Fruit fly (Drosophila melanogaster) whole organism, embryonic: ENCODE data around the gene drl.
A peak's percentile ranks its signal among the peaks of the same experiment; 100 is the strongest.

ENCODE experiments used
- ATbp ChIP-seq: fragments of 200-800 bp; sonication (Bioruptor generic); optimal IDR thresholded peaks from 2 replicates; lab custom pipeline; 2017; ENCODE audit warnings: missing biosample characterization, mild to moderate bottlenecking, missing genetic modification characterization, missing genetic modification reagents
- Abd-B ChIP-seq: fragments of 200-800 bp; sonication (Bioruptor generic); optimal IDR thresholded peaks from 2 replicates; lab custom pipeline; 2018; ENCODE audit warnings: missing biosample characterization, mild to moderate bottlenecking, missing genetic modification characterization, moderate library complexity
- Antp ChIP-seq: fragments of 200-800 bp; sonication (Bioruptor generic); optimal IDR thresholded peaks from 3 replicates; lab custom pipeline; 2016; ENCODE audit warnings: missing biosample characterization, missing genetic modification characterization
- CG10147 ChIP-seq: fragments of 200-800 bp; sonication (Bioruptor generic); optimal IDR thresholded peaks from 2 replicates; lab custom pipeline; 2019; ENCODE audit warnings: missing biosample characterization, mild to moderate bottlenecking, missing genetic modification characterization, moderate library complexity
- CG10274 ChIP-seq: fragments of 200-800 bp; sonication (Bioruptor generic); optimal IDR thresholded peaks from 3 replicates; lab custom pipeline; 2017; ENCODE audit warnings: missing biosample characterization, mild to moderate bottlenecking, missing genetic modification characterization
- CG11560 ChIP-seq: fragments of 200-800 bp; sonication (Bioruptor generic); IDR thresholded peaks from 3 replicates; pipeline ENCODE4 v1.3.6; 2022; ENCODE audit warnings: missing biosample characterization, missing genetic modification characterization
- CG11696 ChIP-seq: fragments of 200-800 bp; sonication (Bioruptor generic); IDR thresholded peaks from 2 replicates; pipeline ENCODE4 v1.3.6; 2022; ENCODE audit warnings: missing biosample characterization, missing genetic modification characterization
- CG12659 ChIP-seq: fragments of 200-800 bp; sonication (Bioruptor generic); optimal IDR thresholded peaks from 3 replicates; lab custom pipeline; 2017; ENCODE audit warnings: mild to moderate bottlenecking, missing biosample characterization, missing genetic modification reagents, missing genetic modification characterization
- CG13123 ChIP-seq: fragments of 200-800 bp; sonication (Bioruptor generic); optimal IDR thresholded peaks from 2 replicates; lab custom pipeline; 2016; ENCODE audit warnings: missing biosample characterization, missing genetic modification characterization
- CG13894 ChIP-seq: fragments of 200-800 bp; sonication (Bioruptor generic); optimal IDR thresholded peaks from 3 replicates; lab custom pipeline; 2018; ENCODE audit warnings: missing biosample characterization, mild to moderate bottlenecking, missing genetic modification characterization, moderate library complexity
- CG17361 ChIP-seq: fragments of 200-800 bp; sonication (Bioruptor generic); IDR thresholded peaks from 3 replicates; pipeline ENCODE4 v1.3.6; 2022; ENCODE audit warnings: missing biosample characterization, missing genetic modification characterization
- CG17829 ChIP-seq: fragments of 200-800 bp; optimal IDR thresholded peaks from 2 replicates; lab custom pipeline; 2019; ENCODE audit warnings: missing biosample characterization, mild to moderate bottlenecking, missing genetic modification characterization, moderate library complexity
- CG18599 ChIP-seq: fragments of 200-800 bp; sonication (Bioruptor generic); optimal IDR thresholded peaks from 3 replicates; lab custom pipeline; 2017; ENCODE audit warnings: missing biosample characterization, missing genetic modification characterization, mild to moderate bottlenecking, moderate library complexity, missing genetic modification reagents
- CG4282 ChIP-seq: fragments of 200-800 bp; sonication (Bioruptor generic); optimal IDR thresholded peaks from 2 replicates; lab custom pipeline; 2016; ENCODE audit warnings: missing biosample characterization, missing genetic modification characterization
- CG43689 ChIP-seq: fragments of 200-800 bp; sonication (Bioruptor generic); IDR thresholded peaks from 2 replicates; pipeline ENCODE4 v1.3.6; 2022; ENCODE audit warnings: missing biosample characterization, missing genetic modification characterization
- CG4730 ChIP-seq: fragments of 200-800 bp; sonication (Bioruptor generic); IDR thresholded peaks from 2 replicates; pipeline ENCODE4 v1.3.6; 2022; ENCODE audit warnings: missing biosample characterization, missing genetic modification characterization
- CG4854 ChIP-seq: fragments of 200-800 bp; sonication (Bioruptor generic); optimal IDR thresholded peaks from 2 replicates; lab custom pipeline; 2016; ENCODE audit warnings: missing biosample characterization, missing genetic modification characterization, inconsistent platforms
- CG6813 ChIP-seq: fragments of 200-800 bp; sonication (Bioruptor generic); optimal IDR thresholded peaks from 2 replicates; lab custom pipeline; 2017; ENCODE audit warnings: missing biosample characterization, missing genetic modification characterization, mild to moderate bottlenecking, moderate library complexity, missing genetic modification reagents
- CG7357 ChIP-seq: fragments of 200-800 bp; sonication (Bioruptor generic); IDR thresholded peaks from 3 replicates; pipeline ENCODE4 v1.3.6; 2022; ENCODE audit warnings: missing biosample characterization, missing genetic modification characterization
- CG7839 ChIP-seq: fragments of 200-800 bp; sonication (Bioruptor generic); optimal IDR thresholded peaks from 3 replicates; lab custom pipeline; 2018; ENCODE audit warnings: missing biosample characterization, mild to moderate bottlenecking, missing genetic modification characterization, moderate library complexity
- CTCF ChIP-seq: fragments of 200-800 bp; sonication (Bioruptor generic); optimal IDR thresholded peaks from 2 replicates; lab custom pipeline; 2017; ENCODE audit warnings: missing biosample characterization, mild to moderate bottlenecking, missing genetic modification characterization, moderate library complexity
- CrebB ChIP-seq: fragments of 200-800 bp; sonication (Bioruptor generic); optimal IDR thresholded peaks from 3 replicates; lab custom pipeline; 2018; ENCODE audit warnings: missing biosample characterization, mild to moderate bottlenecking, missing genetic modification characterization
- HLH54F ChIP-seq: fragments of 200-800 bp; sonication (Bioruptor generic); optimal IDR thresholded peaks from 3 replicates; lab custom pipeline; 2016; ENCODE audit warnings: missing biosample characterization, missing genetic modification characterization
- Hr3 ChIP-seq: fragments of 200-800 bp; sonication (Bioruptor generic); optimal IDR thresholded peaks from 3 replicates; lab custom pipeline; 2016; ENCODE audit warnings: missing biosample characterization, missing genetic modification characterization
- Jarid2 ChIP-seq: fragments of 200-800 bp; sonication (Bioruptor generic); optimal IDR thresholded peaks from 3 replicates; lab custom pipeline; 2017; ENCODE audit warnings: mild to moderate bottlenecking, missing biosample characterization, missing genetic modification reagents, missing genetic modification characterization
- NFAT ChIP-seq: fragments of 200-800 bp; sonication (Bioruptor generic); IDR thresholded peaks from 2 replicates; pipeline ENCODE4 v1.3.6; 2022; ENCODE audit warnings: missing biosample characterization, missing genetic modification characterization
- Nf-YA ChIP-seq: fragments of 200-800 bp; sonication (Bioruptor generic); IDR thresholded peaks from 2 replicates; pipeline ENCODE4 v1.3.6; 2022; ENCODE audit warnings: missing biosample characterization, missing genetic modification characterization
- Oaz ChIP-seq: fragments of 200-800 bp; sonication (Bioruptor generic); IDR thresholded peaks from 2 replicates; pipeline ENCODE4 v1.3.6; 2022; ENCODE audit warnings: missing biosample characterization, missing genetic modification characterization
- Scr ChIP-seq: fragments of 200-800 bp; sonication (Bioruptor generic); IDR thresholded peaks from 2 replicates; pipeline ENCODE4 v1.3.6; 2022; ENCODE audit warnings: missing biosample characterization, missing genetic modification characterization; ENCODE audit not compliant: partially characterized antibody
- Ssrp ChIP-seq: fragments of 200-800 bp; sonication (Bioruptor generic); optimal IDR thresholded peaks from 2 replicates; lab custom pipeline; 2018; ENCODE audit warnings: missing biosample characterization, mild to moderate bottlenecking, missing genetic modification characterization, moderate library complexity
- aop ChIP-seq: fragments of 200-800 bp; sonication (Bioruptor generic); IDR thresholded peaks from 2 replicates; pipeline ENCODE4 v1.3.6; 2022; ENCODE audit warnings: missing biosample characterization, missing genetic modification characterization
- bab2 ChIP-seq: fragments of 200-800 bp; sonication (Bioruptor generic); optimal IDR thresholded peaks from 2 replicates; lab custom pipeline; 2016; ENCODE audit warnings: missing biosample characterization, missing genetic modification characterization
- br ChIP-seq: fragments of >200 bp; optimal IDR thresholded peaks from 2 replicates; lab custom pipeline; 2017
- crol ChIP-seq: fragments of 200-800 bp; sonication (Bioruptor generic); IDR thresholded peaks from 2 replicates; pipeline ENCODE4 v1.3.6; 2022; ENCODE audit warnings: missing biosample characterization, missing genetic modification characterization
- dysf ChIP-seq: fragments of 200-800 bp; sonication (Bioruptor generic); IDR thresholded peaks from 3 replicates; pipeline ENCODE4 v1.3.6; 2022; ENCODE audit warnings: missing biosample characterization, missing genetic modification characterization
- gce ChIP-seq: fragments of 200-800 bp; sonication (Bioruptor generic); IDR thresholded peaks from 3 replicates; pipeline ENCODE4 v1.3.6; 2022; ENCODE audit warnings: missing biosample characterization, missing genetic modification characterization
- hbn ChIP-seq: fragments of 200-800 bp; sonication (Bioruptor generic); IDR thresholded peaks from 2 replicates; pipeline ENCODE4 v1.3.6; 2022; ENCODE audit warnings: missing biosample characterization, missing genetic modification characterization; ENCODE audit not compliant: partially characterized antibody
- ken ChIP-seq: fragments of 200-800 bp; sonication (Bioruptor generic); IDR thresholded peaks from 3 replicates; pipeline ENCODE4 v1.3.6; 2022; ENCODE audit warnings: missing biosample characterization, missing genetic modification characterization
- mam ChIP-seq: fragments of 200-800 bp; sonication (Bioruptor generic); optimal IDR thresholded peaks from 3 replicates; lab custom pipeline; 2016; ENCODE audit warnings: missing biosample characterization, missing genetic modification characterization
- pan ChIP-seq, 4 experiments: fragments of >200 bp in 3 of 4; fragments of 200-800 bp in 1 of 4; sonication (Bioruptor generic) in 1 of 4; optimal IDR thresholded peaks in 3 of 4; IDR thresholded peaks in 1 of 4; 2 replicates each; pipeline versions ENCODE4 v1.3.6 to Lab custom; 2017 to 2022; ENCODE audit warnings: missing biosample characterization in 2 of 4, missing genetic modification characterization in 2 of 4, mixed read lengths in 1 of 4
- pho ChIP-seq: fragments of 200-800 bp; sonication (Bioruptor generic); optimal IDR thresholded peaks from 2 replicates; lab custom pipeline; 2016; ENCODE audit warnings: missing biosample characterization, missing genetic modification characterization
- pita ChIP-seq: fragments of 200-800 bp; sonication (Bioruptor generic); optimal IDR thresholded peaks from 2 replicates; lab custom pipeline; 2017; ENCODE audit warnings: missing biosample characterization, mild to moderate bottlenecking, missing genetic modification characterization
- pnt ChIP-seq: fragments of 200-800 bp; sonication (Bioruptor generic); optimal IDR thresholded peaks from 3 replicates; lab custom pipeline; 2016; ENCODE audit warnings: missing biosample characterization, missing genetic modification characterization
- prd ChIP-seq, 3 experiments: fragments of >200 bp in 2 of 3; fragments of 200-800 bp in 1 of 3; sonication (Bioruptor generic) in 1 of 3; optimal IDR thresholded peaks in 2 of 3; IDR thresholded peaks in 1 of 3; 2 replicates in 2 of 3; 3 replicates in 1 of 3; pipeline versions ENCODE4 v1.3.6 to Lab custom; 2017 to 2022; ENCODE audit warnings: missing biosample characterization in 1 of 3, missing genetic modification characterization in 1 of 3
- so ChIP-seq: fragments of 200-800 bp; sonication (Bioruptor generic); IDR thresholded peaks from 3 replicates; pipeline ENCODE4 v1.3.6; 2022; ENCODE audit warnings: missing biosample characterization, missing genetic modification characterization
- ssp ChIP-seq: fragments of 200-800 bp; sonication (Bioruptor generic); IDR thresholded peaks from 2 replicates; pipeline ENCODE4 v1.3.6; 2022; ENCODE audit warnings: missing biosample characterization, missing genetic modification characterization
- tin ChIP-seq: fragments of 200-800 bp; sonication (Bioruptor generic); optimal IDR thresholded peaks from 3 replicates; lab custom pipeline; 2016; ENCODE audit warnings: missing biosample characterization, missing genetic modification characterization
- tup ChIP-seq: fragments of 200-800 bp; sonication (Bioruptor generic); optimal IDR thresholded peaks from 2 replicates; lab custom pipeline; 2016; ENCODE audit warnings: missing biosample characterization, mild to moderate bottlenecking, missing genetic modification characterization, moderate library complexity
- unc-4 ChIP-seq: fragments of 200-800 bp; sonication (Bioruptor generic); IDR thresholded peaks from 2 replicates; pipeline ENCODE4 v1.3.6; 2022; ENCODE audit warnings: missing biosample characterization, missing genetic modification characterization; ENCODE audit not compliant: partially characterized antibody
- usp ChIP-seq: fragments of >200 bp; optimal IDR thresholded peaks from 2 replicates; lab custom pipeline; 2017; ENCODE audit warnings: missing biosample characterization, missing genetic modification characterization
- zfh1 ChIP-seq: fragments of 200-800 bp; sonication (Bioruptor generic); IDR thresholded peaks from 3 replicates; pipeline ENCODE4 v1.3.6; 2022; ENCODE audit warnings: missing biosample characterization, missing genetic modification characterization

The drl gene

DNA sequence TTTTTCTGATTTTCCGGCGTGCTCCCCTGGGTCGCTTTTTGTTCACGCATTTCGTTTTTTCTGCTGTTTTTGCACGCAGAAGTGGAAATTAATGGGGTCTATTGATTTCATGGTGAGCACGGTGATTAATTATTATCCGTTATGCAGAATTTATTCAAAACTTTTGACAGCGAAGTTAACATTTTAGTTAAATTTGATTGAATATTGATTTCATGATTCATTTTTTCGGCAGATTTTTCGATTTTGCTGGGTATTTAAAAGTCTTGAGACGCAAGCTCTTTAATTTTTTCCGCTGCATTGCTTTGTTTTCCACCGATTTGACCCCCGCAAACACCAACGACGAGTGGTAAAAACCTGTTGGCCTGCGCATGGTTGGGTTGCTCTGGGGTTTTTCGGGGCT, 62.3 kb downstream of the drl start (continued):
- TF ChIP-seq tup (GFP tag; lab: Kevin White, UChicago) (no peak), Abd-B (peak; percentile 33), usp (GFP tag; lab: Kevin White, UChicago) (no peak), CG11560 (0 out of 3 replicates have a peak, but pooled peaks have one; percentile 50), Scr (GFP tag; lab: Robert Waterston, UW) (no peak), pnt (GFP tag; lab: Kevin White, UChicago) (peak; percentile 16), HLH54F (GFP tag; lab: Kevin White, UChicago) (no peak), Nf-YA (GFP tag; lab: Robert Waterston, UW) (0 out of 2 replicates have a peak, but pooled peaks have one; percentile 36), mam (GFP tag; lab: Kevin White, UChicago) (no peak), ssp (GFP tag; lab: Robert Waterston, UW) (peak; percentile 40; the same call in 1 of the 2 replicates), crol (GFP tag; lab: Robert Waterston, UW) (0 out of 2 replicates have a peak, but pooled peaks have one; percentile 24), CG43689 (GFP tag; lab: Robert Waterston, UW) (no peak), Jarid2 (no peak), unc-4 (GFP tag; lab: Robert Waterston, UW) (no peak), hbn (GFP tag; lab: Robert Waterston, UW) (no peak), gce (GFP tag; lab: Robert Waterston, UW) (no peak), pita (no peak), NFAT (no peak), bab2 (GFP tag; lab: Kevin White, UChicago) (peak; percentile 43), CTCF (GFP tag; lab: Kevin White, UChicago) (no peak), CG12659 (GFP tag; lab: Kevin White, UChicago) (peak; percentile 3), CG10147 (no peak), CG4854 (GFP tag; lab: Kevin White, UChicago) (no peak), Oaz (GFP tag; lab: Robert Waterston, UW) (0 out of 2 replicates have a peak, but pooled peaks have one; percentile 9), aop (GFP tag; lab: Robert Waterston, UW) (no peak), CG17829 (tag; lab: Kevin White, UChicago) (no peak), CG7839 (tag; lab: Kevin White, UChicago) (peak; percentile 64), br (no peak), pho (GFP tag; lab: Kevin White, UChicago) (no peak), ken (GFP tag; lab: Robert Waterston, UW) (peak; percentile 25; the same call in 1 of the 3 replicates), CG11696 (GFP tag; lab: Robert Waterston, UW) (no peak), CG4282 (GFP tag; lab: Kevin White, UChicago) (no peak), CG13894 (tag; lab: Kevin White, UChicago) (no peak), pan (optimal IDR thresholded peaks at IDR 0.05; lab: Kevin White, UChicago) (no peak), pan (GFP tag; optimal IDR thresholded peaks at IDR 0.05 in 1 of 2, IDR thresholded peaks at IDR 0.05 in 1 of 2) (peak in 1 of 2 experiments; percentile 60), Antp (GFP tag; lab: Kevin White, UChicago) (no peak), zfh1 (GFP tag; lab: Robert Waterston, UW) (peak; percentile 63; the same call in 2 of the 3 replicates), CG17361 (GFP tag; lab: Robert Waterston, UW) (0 out of 3 replicates have a peak, but pooled peaks have one; percentile 11), CG7357 (GFP tag; lab: Robert Waterston, UW) (no peak), CG13123 (GFP tag; lab: Kevin White, UChicago) (no peak), prd (optimal IDR thresholded peaks at IDR 0.05; lab: Kevin White, UChicago) (no peak), prd (GFP tag; IDR thresholded peaks at IDR 0.05; lab: Robert Waterston, UW) (peak; percentile 40; the same call in 1 of the 3 replicates), so (GFP tag; lab: Robert Waterston, UW) (0 out of 3 replicates have a peak, but pooled peaks have one; percentile 55), dysf (GFP tag; lab: Robert Waterston, UW) (peak; percentile 53; the same call in 1 of the 3 replicates), Ssrp (tag; lab: Kevin White, UChicago) (peak; percentile 43), Hr3 (GFP tag; lab: Kevin White, UChicago) (peak; percentile 18), ATbp (GFP tag; lab: Kevin White, UChicago) (peak; percentile 33), tin (peak; percentile 30), CG6813 (no peak), CrebB (tag; lab: Kevin White, UChicago) (no peak), CG4730 (no peak), CG18599 (peak; percentile 18), CG10274 (GFP tag; lab: Kevin White, UChicago) (no peak)
